Fruit fly (Drosophila melanogaster): ENCODE results near the gene GstZ2.

Gene GstZ2

dm6 chr3R:9504355-9504754, 43.9 kb upstream of the GstZ2 start, which contains the start of gene CG8149 (continued):
- TF ChIP-seq CG3995 (GFP tag; optimal IDR thresholded peaks at IDR 0.05) (peak; percentile 57), Mad (GFP tag; optimal IDR thresholded peaks at IDR 0.05) (no peak), sens (GFP tag) (peak; percentile 86), CG10979 (tag; optimal IDR thresholded peaks at IDR 0.05) (peak; percentile 19), wor (GFP tag; IDR thresholded peaks at IDR 0.05) (no peak), CG13775 (GFP tag; optimal IDR thresholded peaks at IDR 0.05) (no peak), CG33213 (GFP tag; optimal IDR thresholded peaks at IDR 0.05) (peak; percentile 48), CG16813 (GFP tag; IDR thresholded peaks at IDR 0.05; ENCODE audit: partially characterized antibody) (peak; percentile 80), Neu2 (GFP tag; optimal IDR thresholded peaks at IDR 0.05; ENCODE audit: borderline replicate concordance) (no peak), PHDP (tag; optimal IDR thresholded peaks at IDR 0.05) (peak; percentile 41), inv (GFP tag; IDR thresholded peaks at IDR 0.05; ENCODE audit: partially characterized antibody) (peak; percentile 77), CG4282 (GFP tag; optimal IDR thresholded peaks at IDR 0.05) (no peak), CG7963 (GFP tag; IDR thresholded peaks at IDR 0.05; ENCODE audit: partially characterized antibody) (peak; percentile 82), CG11560 (tag; IDR thresholded peaks at IDR 0.05) (peak; percentile 93), CG9215 (GFP tag; IDR thresholded peaks at IDR 0.05) (no peak), gfzf (GFP tag; optimal IDR thresholded peaks at IDR 0.05) (peak; percentile 59), Meics (GFP tag; optimal IDR thresholded peaks at IDR 0.05) (peak; percentile 3), Opbp (GFP tag; IDR thresholded peaks at IDR 0.05; ENCODE audit: partially characterized antibody) (peak; percentile 77; the same call in 2 of the 3 replicates), ato (GFP tag; IDR thresholded peaks at IDR 0.05; ENCODE audit: partially characterized antibody) (peak; percentile 80), Fer1 (GFP tag; optimal IDR thresholded peaks at IDR 0.05) (peak; percentile 25), CG18262 (tag; optimal IDR thresholded peaks at IDR 0.05) (peak; percentile 27), CG10267 (tag; optimal IDR thresholded peaks at IDR 0.05) (peak; percentile 72), MESR4 (GFP tag; optimal IDR thresholded peaks at IDR 0.05) (peak; percentile 76), MBD-R2 (GFP tag; IDR thresholded peaks at IDR 0.05) (peak; percentile 75), unpg (GFP tag; optimal IDR thresholded peaks at IDR 0.05) (peak; percentile 6), Sry-δ (GFP tag; optimal IDR thresholded peaks at IDR 0.05) (peak; percentile 94), CG32767 (GFP tag; IDR thresholded peaks at IDR 0.05) (peak; percentile 85), CG4730 (GFP tag; IDR thresholded peaks at IDR 0.05) (no peak), BEAF-32 (GFP tag; optimal IDR thresholded peaks at IDR 0.05) (peak; percentile 88), CG17568 (GFP tag; optimal IDR thresholded peaks at IDR 0.05) (peak; percentile 25), CG6254 (GFP tag; optimal IDR thresholded peaks at IDR 0.05) (no peak), cg (GFP tag; optimal IDR thresholded peaks at IDR 0.05) (peak; percentile 15), CG33557 (GFP tag; optimal IDR thresholded peaks at IDR 0.05) (no peak), CG14860 (GFP tag; IDR thresholded peaks at IDR 0.05; ENCODE audit: partially characterized antibody) (peak; percentile 80), sisA (GFP tag; IDR thresholded peaks at IDR 0.05) (no peak), Ets65A (GFP tag) (no peak), Bgb (GFP tag; IDR thresholded peaks at IDR 0.05; ENCODE audit: partially characterized antibody) (peak; percentile 95)

dm6 chr3R:9503329-9504088, 43.1 kb upstream of the GstZ2 start:
- TF ChIP-seq wek (GFP tag; optimal IDR thresholded peaks at IDR 0.05) = peak; percentile 15
- no peak for TF ChIP-seq btn (GFP tag; optimal IDR thresholded peaks at IDR 0.05)
- TF ChIP-seq CG7357 (GFP tag; IDR thresholded peaks at IDR 0.05) = no peak
- no peak for TF ChIP-seq Sry-β (GFP tag; optimal IDR thresholded peaks at IDR 0.05)
- no peak for TF ChIP-seq HLH3B (GFP tag; IDR thresholded peaks at IDR 0.05)
- TF ChIP-seq Nf-YA (GFP tag; IDR thresholded peaks at IDR 0.05) = no peak
- no peak for TF ChIP-seq Dfd (GFP tag; optimal IDR thresholded peaks at IDR 0.05)
- no peak for TF ChIP-seq seq (GFP tag; IDR thresholded peaks at IDR 0.05)
- TF ChIP-seq HHEX (GFP tag; optimal IDR thresholded peaks at IDR 0.05) = peak; percentile 3
- no peak for TF ChIP-seq CG2120 (GFP tag; optimal IDR thresholded peaks at IDR 0.05)
- TF ChIP-seq chm (GFP tag; IDR thresholded peaks at IDR 0.05) = 0 out of 2 replicates have a peak, but pooled peaks have one; percentile 27
- TF ChIP-seq zf30C (GFP tag; optimal IDR thresholded peaks at IDR 0.05) = no peak
- no peak for TF ChIP-seq tap (tag; optimal IDR thresholded peaks at IDR 0.05)
- TF ChIP-seq z (GFP tag; IDR thresholded peaks at IDR 0.05) = 0 out of 3 replicates have a peak, but pooled peaks have one; percentile 20
